Fruit fly (Drosophila melanogaster): Measurements from ENCODE around the gene Lim3.

Lim3 gene

DNA sequence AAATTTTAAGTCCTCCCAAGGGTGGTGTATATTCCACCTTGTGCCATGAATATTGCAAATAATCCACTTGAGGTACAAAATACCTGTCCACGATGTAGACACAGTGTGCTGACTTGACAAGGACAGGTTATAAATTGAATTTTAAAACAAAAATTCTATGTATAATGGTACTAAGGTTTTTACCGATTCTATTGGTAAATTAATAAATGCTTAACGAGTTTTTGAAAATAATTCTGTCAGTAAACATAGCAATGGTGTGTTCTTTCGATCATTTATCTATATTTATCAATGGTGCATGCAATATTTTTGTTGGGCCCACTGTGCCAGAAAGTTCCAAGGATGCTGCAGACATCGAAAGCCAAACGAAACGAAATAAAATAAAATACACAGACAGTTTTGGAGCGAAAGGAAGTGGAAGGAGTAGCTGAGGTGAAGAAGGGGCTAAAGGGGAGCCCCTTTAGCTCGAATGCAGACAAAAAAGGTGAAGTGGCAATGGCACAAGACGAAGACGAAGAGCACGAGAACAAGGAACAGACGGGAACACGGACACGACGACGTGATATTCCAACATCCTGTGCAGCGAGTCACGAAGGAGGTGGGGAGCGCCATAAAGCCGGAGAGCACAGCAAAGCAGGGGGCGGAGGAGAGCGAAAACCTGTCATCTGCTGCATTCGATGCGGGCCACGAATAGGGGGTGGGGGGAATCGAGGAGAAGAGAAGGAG is 27.9 kb upstream of the Lim3 start (continued):
- TF ChIP-seq achi (GFP tag; optimal IDR thresholded peaks at IDR 0.05) (peak; percentile 86), Ets96B (tag; optimal IDR thresholded peaks at IDR 0.05) (peak; percentile 94), CG9139 (GFP tag; optimal IDR thresholded peaks at IDR 0.05) (peak; percentile 41), CG6808 (GFP tag; optimal IDR thresholded peaks at IDR 0.05) (peak; percentile 81), CG10631 (GFP tag; optimal IDR thresholded peaks at IDR 0.05) (peak; percentile 85), lz (GFP tag; optimal IDR thresholded peaks at IDR 0.05) (peak; percentile 87), dac (GFP tag; optimal IDR thresholded peaks at IDR 0.05) (no peak), cyc (GFP tag; optimal IDR thresholded peaks at IDR 0.05) (peak; percentile 84), Hr39 (GFP tag; optimal IDR thresholded peaks at IDR 0.05) (peak; percentile 83), ss (GFP tag; optimal IDR thresholded peaks at IDR 0.05) (peak; percentile 32 to 57), CG8319 (GFP tag; optimal IDR thresholded peaks at IDR 0.05) (peak; percentile 55), Sox15 (GFP tag; optimal IDR thresholded peaks at IDR 0.05) (peak; percentile 65), Lpt (GFP tag; optimal IDR thresholded peaks at IDR 0.05) (peak; percentile 27), eg (GFP tag; IDR thresholded peaks at IDR 0.05) (no peak)

DNA sequence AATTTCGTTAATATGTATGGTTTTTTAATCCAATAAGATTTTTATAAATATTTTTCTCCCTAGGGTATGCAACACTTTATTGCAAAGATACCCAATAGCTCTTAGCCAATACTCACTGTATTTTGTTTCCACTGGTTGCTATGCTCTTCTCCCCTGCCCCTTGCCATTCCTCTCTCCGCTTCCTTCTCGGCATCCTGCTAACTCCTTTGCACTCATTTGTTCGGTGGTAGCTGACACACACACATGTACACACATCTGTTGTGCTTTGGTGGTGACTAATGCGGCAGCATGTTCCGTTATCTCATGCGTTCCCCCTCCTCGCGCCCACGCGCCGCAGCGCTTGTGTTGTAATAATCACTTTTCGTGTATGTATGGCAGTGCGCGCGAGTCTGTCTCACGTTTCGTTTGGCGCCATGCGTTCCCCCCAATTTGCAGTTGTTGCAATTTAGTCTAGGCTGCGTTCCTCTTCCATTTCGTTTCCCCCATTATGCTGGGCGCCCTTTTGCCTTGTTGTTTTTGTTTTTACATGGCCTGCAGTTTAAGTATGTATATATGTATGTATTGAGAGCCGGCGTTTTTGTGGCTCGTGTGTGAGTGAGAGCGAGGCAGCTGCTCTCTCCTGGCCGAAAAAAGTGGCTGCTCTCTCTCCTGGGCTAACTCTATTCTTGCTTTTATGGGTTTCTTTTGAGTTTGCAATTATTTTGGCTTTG is 26.7 kb upstream of the Lim3 start, which contains the start of gene Polr1D:
Gene Polr1D, minus strand, starts transcription at position 420 of the 710 bp plus-strand sequence.
- TF ChIP-seq Eip93F (GFP tag; optimal IDR thresholded peaks at IDR 0.05): no peak
- no peak for TF ChIP-seq Sox102F (GFP tag; optimal IDR thresholded peaks at IDR 0.05)
- peak; percentile 33 for TF ChIP-seq cyc (GFP tag; optimal IDR thresholded peaks at IDR 0.05)
- no peak for TF ChIP-seq CG11294 (GFP tag; IDR thresholded peaks at IDR 0.05)
- peak; percentile 14 for TF ChIP-seq Eip75B (GFP tag; optimal IDR thresholded peaks at IDR 0.05)
- peak; percentile 26 to 71 for TF ChIP-seq ss (GFP tag; optimal IDR thresholded peaks at IDR 0.05)
- TF ChIP-seq fd59A (GFP tag; optimal IDR thresholded peaks at IDR 0.05): peak; percentile 20
- no peak for TF ChIP-seq Hr38 (GFP tag; optimal IDR thresholded peaks at IDR 0.05)
- 0 out of 3 replicates have a peak, but pooled peaks have one; percentile 30 for TF ChIP-seq CG8119 (GFP tag; IDR thresholded peaks at IDR 0.05)
- peak; percentile 60 for TF ChIP-seq achi (GFP tag; optimal IDR thresholded peaks at IDR 0.05)
- peak; percentile 84 for TF ChIP-seq svp (GFP tag)
- TF ChIP-seq CG11902 (GFP tag; optimal IDR thresholded peaks at IDR 0.05): peak; percentile 26
- peak; percentile 2 for TF ChIP-seq lz (GFP tag; optimal IDR thresholded peaks at IDR 0.05)
- no peak for TF ChIP-seq pdm3 (GFP tag; optimal IDR thresholded peaks at IDR 0.05)
- peak; percentile 10 for TF ChIP-seq Sox14 (GFP tag; optimal IDR thresholded peaks at IDR 0.05)
- peak; percentile 28 for TF ChIP-seq Blimp-1 (GFP tag; optimal IDR thresholded peaks at IDR 0.05)
- peak; percentile 38 for TF ChIP-seq CG32006 (GFP tag; optimal IDR thresholded peaks at IDR 0.05)
- TF ChIP-seq CG10631 (GFP tag; optimal IDR thresholded peaks at IDR 0.05): peak; percentile 55
- no peak for TF ChIP-seq CG3032 (tag; optimal IDR thresholded peaks at IDR 0.05)
- no peak for TF ChIP-seq Hr39 (GFP tag; optimal IDR thresholded peaks at IDR 0.05)
- TF ChIP-seq CG8632 (GFP tag; optimal IDR thresholded peaks at IDR 0.05): no peak
- TF ChIP-seq Smox (GFP tag; optimal IDR thresholded peaks at IDR 0.05): peak; percentile 48
- TF ChIP-seq CG6808 (GFP tag; optimal IDR thresholded peaks at IDR 0.05): peak; percentile 26
- no peak for TF ChIP-seq CG9139 (GFP tag; optimal IDR thresholded peaks at IDR 0.05)
- TF ChIP-seq vri (GFP tag; optimal IDR thresholded peaks at IDR 0.05): peak; percentile 95
- no peak for TF ChIP-seq CG7368 (GFP tag; optimal IDR thresholded peaks at IDR 0.05)
- TF ChIP-seq salr (GFP tag; optimal IDR thresholded peaks at IDR 0.05): peak in 1 of 2 experiments; percentile 26
- no peak for TF ChIP-seq CG8319 (GFP tag; optimal IDR thresholded peaks at IDR 0.05)
- peak; percentile 50 for TF ChIP-seq Lpt (GFP tag; optimal IDR thresholded peaks at IDR 0.05)
- TF ChIP-seq Sox15 (GFP tag; optimal IDR thresholded peaks at IDR 0.05): peak; percentile 9
- peak; percentile 54 for TF ChIP-seq Ets96B (tag; optimal IDR thresholded peaks at IDR 0.05)
- TF ChIP-seq esn (GFP tag; optimal IDR thresholded peaks at IDR 0.05): peak; percentile 39
- no peak for TF ChIP-seq net (GFP tag; optimal IDR thresholded peaks at IDR 0.05)
- no peak for TF ChIP-seq CG31627 (GFP tag; optimal IDR thresholded peaks at IDR 0.05)
- no peak for TF ChIP-seq CG15336 (GFP tag; IDR thresholded peaks at IDR 0.05)
- TF ChIP-seq topi (GFP tag; optimal IDR thresholded peaks at IDR 0.05): peak; percentile 48
- TF ChIP-seq Ets21C (GFP tag; optimal IDR thresholded peaks at IDR 0.05): no peak
- TF ChIP-seq CG10669 (GFP tag; optimal IDR thresholded peaks at IDR 0.05): no peak
- TF ChIP-seq CG11762 (GFP tag; optimal IDR thresholded peaks at IDR 0.05; ENCODE audit: insufficient read depth): no peak
- TF ChIP-seq CG6792 (GFP tag; optimal IDR thresholded peaks at IDR 0.05): peak; percentile 14
- no peak for TF ChIP-seq CG6276 (GFP tag; optimal IDR thresholded peaks at IDR 0.05)
- TF ChIP-seq CG6163 (GFP tag; IDR thresholded peaks at IDR 0.05): peak; percentile 41; the same call in 1 of the 3 replicates
- no peak for TF ChIP-seq fd85E (GFP tag; optimal IDR thresholded peaks at IDR 0.05)

All from whole organism, prepupa.